Worm (Caenorhabditis elegans): ENCODE measurements around the gene lgc-9.
"Not testable (repeated sequence)": the region's sequence is repeated elsewhere in the genome, so short reads cannot be mapped to it uniquely, and the experiment has no call there.

The lgc-9 gene

DNA sequence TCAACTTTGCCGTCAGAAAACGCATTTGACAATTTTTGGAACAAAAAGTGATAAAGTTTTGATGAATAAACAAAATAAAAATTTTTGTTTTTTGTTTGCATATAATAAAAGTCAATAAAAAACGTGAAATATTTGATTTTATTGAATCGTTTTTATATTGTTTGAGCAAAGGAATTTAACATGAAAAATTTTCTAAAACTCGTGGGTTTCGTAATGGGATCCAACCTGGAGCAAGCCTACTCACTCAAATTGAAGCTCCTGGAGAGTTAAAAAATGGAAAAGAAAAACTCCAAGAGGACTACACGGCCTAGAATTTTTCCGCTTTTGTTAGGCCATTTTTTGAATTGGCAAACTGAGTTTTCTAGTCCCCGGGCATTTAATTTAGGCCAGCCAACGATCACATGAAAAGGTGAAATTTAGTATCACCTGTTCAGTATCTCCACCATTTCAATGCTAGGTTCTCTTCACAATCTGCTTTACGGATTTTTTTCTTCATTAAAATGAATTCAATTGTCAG lies 13.0 kb downstream of the lgc-9 start, which contains the start of the genes C04C3.9 and srz-60:
C04C3.9 (minus strand) TSS at position 101 of the 517 bp plus-strand sequence.
srz-60 (plus strand) TSS at position 467 of the 517 bp plus-strand sequence.
- peak in 1 of 2 experiments; percentile 30 for TF ChIP-seq unc-62 (GFP tag; optimal IDR thresholded peaks at IDR 0.05 in 1 of 2)
- no peak for TF ChIP-seq unc-62 (tag; optimal IDR thresholded peaks at IDR 0.05)
- TF ChIP-seq mdt-29 (GFP tag; IDR thresholded peaks at IDR 0.05): no peak
- TF ChIP-seq daf-12 (tag; optimal IDR thresholded peaks at IDR 0.05): no peak
- no peak for TF ChIP-seq ces-1 (GFP tag; optimal IDR thresholded peaks at IDR 0.05)

DNA sequence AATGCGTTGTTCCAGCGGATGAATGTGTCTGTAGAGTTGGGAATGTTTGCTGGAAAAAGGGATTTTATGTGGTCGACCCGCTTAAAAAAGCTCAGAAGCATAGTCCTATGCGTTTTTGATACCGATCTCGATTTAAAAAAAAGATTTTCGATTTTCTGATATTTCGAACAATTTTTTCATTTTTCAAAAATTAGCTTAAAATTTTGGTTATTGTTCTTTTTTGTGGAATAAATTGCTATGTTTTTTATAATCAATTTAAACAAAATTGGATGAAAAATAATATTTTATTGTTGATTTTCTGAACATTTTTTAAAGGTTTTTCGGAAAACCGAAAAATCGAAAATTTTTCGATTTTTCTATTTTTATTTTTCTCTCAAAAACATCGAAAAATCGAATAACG lies 17.9 kb downstream of the lgc-9 start, which contains the start of gene C04C3.7:
C04C3.7 (minus strand) TSS at position 101 of the 400 bp plus-strand sequence.
- TF ChIP-seq hlh-11, ztf-7, lin-15B (tag; optimal IDR thresholded peaks at IDR 0.05): not testable (repeated sequence)

DNA sequence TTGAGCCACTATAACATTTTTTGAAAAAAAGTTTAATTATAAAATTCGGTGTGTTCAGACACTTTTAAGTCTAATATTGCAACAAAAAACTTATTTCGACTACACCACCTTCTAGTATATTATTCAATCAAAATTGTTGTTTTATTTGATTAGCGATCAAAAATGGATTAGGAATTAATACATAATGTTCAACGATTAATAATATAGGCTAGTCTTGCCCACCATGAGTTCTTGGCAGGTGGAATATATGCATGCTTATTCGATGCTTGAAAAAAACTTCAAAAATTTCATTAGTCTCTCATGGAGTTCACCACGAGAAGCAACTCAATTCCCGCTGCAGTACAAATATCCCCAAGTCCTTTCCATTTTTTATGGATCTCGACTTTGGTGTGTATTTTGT lies 20.5 kb downstream of the lgc-9 start, which contains the start of gene srz-32:
srz-32 (plus strand) TSS at position 301 of the 400 bp plus-strand sequence.
- TF ChIP-seq arid-1 (GFP tag; conservative IDR thresholded peaks at IDR 0.05) (no peak), attf-4 (tag; optimal IDR thresholded peaks at IDR 0.05) (no peak), cey-2 (tag; optimal IDR thresholded peaks at IDR 0.05; ENCODE audit: borderline replicate concordance, insufficient read depth) (no peak), mxl-3 (GFP tag; optimal IDR thresholded peaks at IDR 0.05) (no peak), nhr-11 (tag; optimal IDR thresholded peaks at IDR 0.05) (no peak), spr-3 (GFP tag; optimal IDR thresholded peaks at IDR 0.05) (no peak), zag-1 (tag; optimal IDR thresholded peaks at IDR 0.05) (no peak), T26A8.4 (GFP tag; IDR thresholded peaks at IDR 0.05) (no peak), ceh-44 (GFP tag; IDR thresholded peaks at IDR 0.05) (no peak), egl-43 (GFP tag; IDR thresholded peaks at IDR 0.05) (no peak), ZK546.5 (tag; optimal IDR thresholded peaks at IDR 0.05) (no peak), hif-1 (tag; optimal IDR thresholded peaks at IDR 0.05) (no peak), ztf-11 (tag; optimal IDR thresholded peaks at IDR 0.05) (no peak), daf-12 (tag; optimal IDR thresholded peaks at IDR 0.05) (no peak)

DNA sequence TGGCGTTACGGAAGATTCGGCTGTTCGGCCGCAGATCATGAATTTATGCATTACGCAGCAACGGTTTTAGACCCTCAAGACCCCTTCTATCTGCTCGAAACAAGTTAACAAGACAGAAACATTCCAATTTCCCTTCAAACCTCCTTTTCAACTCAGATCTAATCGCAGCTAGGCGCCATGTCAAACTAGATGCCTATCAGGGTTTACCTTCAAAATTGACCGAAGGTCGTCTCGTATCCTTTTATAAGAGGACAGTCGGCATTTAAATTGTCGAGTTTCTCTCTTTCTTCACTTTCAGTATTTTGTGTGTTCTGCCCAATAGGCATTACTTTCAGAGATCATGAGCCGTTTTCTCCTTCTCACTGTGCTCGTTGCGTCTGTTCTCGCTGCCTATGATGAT lies 22.5 kb downstream of the lgc-9 start, which contains the start of gene grd-13:
grd-13 (plus strand) TSS at position 291 of the 400 bp plus-strand sequence.
- peak in 1 of 2 experiments; percentile 32 for TF ChIP-seq unc-62 (GFP tag; optimal IDR thresholded peaks at IDR 0.05 in 1 of 2)
- no peak for TF ChIP-seq unc-62 (tag; optimal IDR thresholded peaks at IDR 0.05)
- no peak for TF ChIP-seq hif-1 (tag; optimal IDR thresholded peaks at IDR 0.05)

DNA sequence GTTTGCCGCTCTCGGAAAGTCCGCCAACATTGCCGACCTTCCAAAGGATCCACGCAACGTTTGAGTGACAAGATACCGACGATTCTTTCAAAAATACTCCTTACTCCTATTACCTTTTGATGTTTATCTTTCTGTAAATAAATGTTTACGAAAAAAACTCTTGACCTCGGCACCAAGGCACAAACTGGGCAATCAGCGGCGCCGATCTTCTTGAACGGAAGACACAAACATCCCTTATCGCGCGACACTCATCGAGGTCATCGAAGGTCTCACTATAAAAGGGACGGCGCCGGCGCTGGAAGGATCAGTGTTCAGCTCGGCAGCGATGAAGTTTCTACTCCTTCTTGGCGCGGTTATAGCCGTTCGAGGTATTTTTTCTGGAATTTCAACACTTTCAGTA lies 23.9 kb downstream of the lgc-9 start, which contains the start of gene grd-3:
grd-3 (plus strand) TSS at position 302 of the 400 bp plus-strand sequence.
- no peak for TF ChIP-seq ceh-82 (tag; optimal IDR thresholded peaks at IDR 0.05)

DNA sequence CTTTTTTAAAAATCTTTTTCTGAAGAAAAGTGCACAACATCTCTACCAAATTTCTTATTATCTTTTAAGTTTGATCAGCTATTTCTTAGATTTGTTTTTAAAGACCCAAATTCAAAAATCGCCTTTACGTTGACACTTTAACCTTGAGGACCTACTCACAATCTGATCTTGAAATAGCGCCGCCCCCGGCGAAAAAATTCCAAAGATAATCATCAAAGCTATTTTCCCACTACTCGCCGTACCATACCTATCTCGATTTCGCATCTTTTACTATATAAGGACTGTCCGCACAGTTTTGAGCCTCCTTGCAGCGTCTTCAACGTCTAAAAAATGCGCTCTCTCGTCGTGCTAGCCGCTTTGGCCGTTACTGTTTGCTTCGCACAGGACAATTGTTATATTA lies 25.4 kb downstream of the lgc-9 start, which contains the start of gene grd-10:
grd-10 (plus strand) TSS at position 208 of the 400 bp plus-strand sequence.
- TF ChIP-seq nhr-41 (GFP tag; IDR thresholded peaks at IDR 0.05) (no peak), daf-12 (tag; optimal IDR thresholded peaks at IDR 0.05) (no peak), daf-8 (GFP tag; IDR thresholded peaks at IDR 0.05) (no peak), lin-15B (tag; optimal IDR thresholded peaks at IDR 0.05) (no peak), D1046.2 (GFP tag; IDR thresholded peaks at IDR 0.05) (no peak), lin-38 (GFP tag; IDR thresholded peaks at IDR 0.05) (no peak), daf-19 (GFP tag; conservative IDR thresholded peaks at IDR 0.05) (no peak), mxl-2 (GFP tag; conservative IDR thresholded peaks at IDR 0.05) (no peak), jun-1 (tag; optimal IDR thresholded peaks at IDR 0.05) (no peak), ama-1 (optimal IDR thresholded peaks at IDR 0.05) (no peak), aha-1 (tag) (no peak)

All from whole organism, L4 larva.